Worm (Caenorhabditis elegans) whole organism, young adult: ENCODE measurements around the gene Y77E11A.8.

ENCODE experiments used
- F23B12.7 ChIP-seq: sonication (generic microtip); optimal IDR thresholded peaks from 2 replicates; lab custom pipeline; 2017; ENCODE audit warnings: missing genetic modification characterization, mild to moderate bottlenecking, missing compliant biosample characterization, antibody characterized with exemption, moderate library complexity; ENCODE audit not compliant: insufficient read depth
- ama-1 ChIP-seq, 3 experiments: fragments of 150-350 bp in 1 of 3; sonication (generic microtip) in 2 of 3; optimal IDR thresholded peaks; 2 replicates each; lab custom pipeline; 2014 to 2018; ENCODE audit warnings: missing biosample characterization in 2 of 3, missing genetic modification characterization in 2 of 3, missing genetic modification reagents in 2 of 3
- attf-5 ChIP-seq: fragments of 200-800 bp; sonication (Bioruptor generic); optimal IDR thresholded peaks from 2 replicates; lab custom pipeline; 2018; ENCODE audit warnings: mild to moderate bottlenecking, missing genetic modification characterization, missing compliant biosample characterization
- egl-44 ChIP-seq: fragments of 200-800 bp; sonication (Bioruptor generic); IDR thresholded peaks from 2 replicates; pipeline ENCODE4 v1.3.6; 2022; ENCODE audit warnings: missing genetic modification reagents, missing genetic modification characterization, missing compliant biosample characterization
- lin-54 ChIP-seq: fragments of 200-800 bp; sonication (Bioruptor generic); optimal IDR thresholded peaks from 2 replicates; lab custom pipeline; 2018; ENCODE audit warnings: mild to moderate bottlenecking, missing genetic modification characterization, missing compliant biosample characterization
- snpc-1.3 ChIP-seq: sonication (generic microtip); optimal IDR thresholded peaks from 2 replicates; lab custom pipeline; 2017; ENCODE audit warnings: missing genetic modification characterization, mild to moderate bottlenecking, missing compliant biosample characterization, antibody characterized with exemption, moderate library complexity, missing genotype, missing genetic modification reagents; ENCODE audit not compliant: insufficient read depth
- tbp1 ChIP-seq: fragments of 200-800 bp; sonication (Bioruptor generic); optimal IDR thresholded peaks from 2 replicates; lab custom pipeline; 2018; ENCODE audit warnings: mild to moderate bottlenecking, missing genetic modification characterization, missing compliant biosample characterization
- zfh-2 ChIP-seq: fragments of 200-800 bp; sonication (Bioruptor generic); conservative IDR thresholded peaks from 2 replicates; pipeline ENCODE4 v1.3.6; 2022; ENCODE audit warnings: missing genetic modification reagents, missing genetic modification characterization, missing compliant biosample characterization

DNA sequence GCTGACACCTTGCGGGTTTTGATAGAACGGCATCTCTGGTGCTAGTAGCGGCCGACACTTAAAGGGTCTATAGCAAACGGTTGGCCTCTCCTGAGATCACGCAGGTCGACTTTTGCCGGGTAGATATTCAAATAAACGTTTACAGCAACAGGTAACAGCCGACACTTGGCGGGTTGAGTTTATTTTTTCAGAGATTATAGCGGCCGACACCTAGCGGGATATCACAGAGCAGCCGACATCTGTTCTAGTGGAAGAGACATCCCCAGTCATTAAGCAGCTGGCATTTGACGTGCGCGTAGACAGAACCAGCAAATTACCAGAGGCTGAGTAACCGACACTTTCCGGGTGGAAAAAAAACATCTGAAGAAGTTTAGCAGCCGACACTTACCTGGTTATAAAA, 36.6 kb upstream of the Y77E11A.8 start:
- TF ChIP-seq lin-54 (GFP tag; lab: Kevin White, UChicago) (no peak), tbp1 (GFP tag; lab: Kevin White, UChicago) (no peak), zfh-2 (GFP tag; lab: Robert Waterston, UW) (no peak), snpc-1.3 (tag; lab: Kevin White, UChicago) (no peak), ama-1 (optimal IDR thresholded peaks at IDR 0.05; lab: Kevin White, UChicago) (no peak), ama-1 (GFP tag; optimal IDR thresholded peaks at IDR 0.05; lab: Kevin White, UChicago) (no peak), attf-5 (GFP tag; lab: Kevin White, UChicago) (no peak), egl-44 (GFP tag; lab: Robert Waterston, UW) (no peak), F23B12.7 (no peak)
